Fruit fly (Drosophila melanogaster) whole organism, embryonic: ENCODE results near the gene CG42673.

Experiments
- CG15073 ChIP-seq: fragments of 200-800 bp; sonication (Bioruptor generic); optimal IDR thresholded peaks from 2 replicates; lab custom pipeline; 2016; ENCODE audit warnings: missing biosample characterization, missing genetic modification characterization
- CG15479 ChIP-seq: fragments of 200-800 bp; sonication (Bioruptor generic); optimal IDR thresholded peaks from 3 replicates; lab custom pipeline; 2019; ENCODE audit warnings: missing biosample characterization, mild to moderate bottlenecking, missing genetic modification characterization, moderate library complexity
- CG4617 ChIP-seq: fragments of 200-800 bp; sonication (Bioruptor generic); optimal IDR thresholded peaks from 3 replicates; lab custom pipeline; 2016; ENCODE audit warnings: missing biosample characterization, missing genetic modification characterization, borderline replicate concordance
- Dek ChIP-seq: fragments of 200-800 bp; sonication (Bioruptor generic); optimal IDR thresholded peaks from 3 replicates; lab custom pipeline; 2019; ENCODE audit warnings: missing biosample characterization, mild to moderate bottlenecking, missing genetic modification characterization, moderate library complexity
- Nf-YA ChIP-seq: fragments of 200-800 bp; sonication (Bioruptor generic); IDR thresholded peaks from 2 replicates; pipeline ENCODE4 v1.3.6; 2022; ENCODE audit warnings: missing biosample characterization, missing genetic modification characterization
- Oaz ChIP-seq: fragments of 200-800 bp; sonication (Bioruptor generic); IDR thresholded peaks from 2 replicates; pipeline ENCODE4 v1.3.6; 2022; ENCODE audit warnings: missing biosample characterization, missing genetic modification characterization
- Optix ChIP-seq: fragments of 200-800 bp; sonication (Bioruptor generic); IDR thresholded peaks from 3 replicates; pipeline ENCODE4 v1.3.6; 2022; ENCODE audit warnings: missing biosample characterization, missing genetic modification characterization
- bbx ChIP-seq: fragments of 200-800 bp; sonication (Bioruptor generic); IDR thresholded peaks from 2 replicates; pipeline ENCODE4 v1.3.6; 2022; ENCODE audit warnings: missing biosample characterization, missing genetic modification characterization; ENCODE audit not compliant: partially characterized antibody
- vfl ChIP-seq: fragments of 200-800 bp; sonication (Bioruptor generic); optimal IDR thresholded peaks from 2 replicates; lab custom pipeline; 2016; ENCODE audit warnings: missing biosample characterization, missing genetic modification characterization
- zen2 ChIP-seq: fragments of 200-800 bp; sonication (Bioruptor generic); IDR thresholded peaks from 3 replicates; pipeline ENCODE4 v1.3.6; 2022; ENCODE audit warnings: missing biosample characterization, missing genetic modification characterization; ENCODE audit not compliant: partially characterized antibody

dm6 chr3L:9505713-9506062 lies 41.3 kb upstream of the CG42673 start:
- TF ChIP-seq Nf-YA (GFP tag; lab: Robert Waterston, UW) (no peak), Dek (tag; lab: Kevin White, UChicago) (no peak), zen2 (GFP tag; lab: Robert Waterston, UW) (no peak), bbx (no peak), CG4617 (GFP tag; lab: Kevin White, UChicago) (no peak), Optix (GFP tag; lab: Robert Waterston, UW) (no peak), CG15073 (GFP tag; lab: Kevin White, UChicago) (no peak), CG15479 (GFP tag; lab: Kevin White, UChicago) (no peak), Oaz (GFP tag; lab: Robert Waterston, UW) (no peak), vfl (GFP tag; lab: Kevin White, UChicago) (no peak)
